Fruit fly (Drosophila melanogaster) S2 (cell line): ENCODE results near the gene rut.

Experiments
- CG8478 ChIP-seq: fragments of >200 bp; optimal IDR thresholded peaks from 2 replicates; lab custom pipeline; 2018
- CTCF ChIP-seq, 2 experiments: fragments of >200 bp; optimal IDR thresholded peaks; 2 replicates each; lab custom pipeline; 2018

DNA sequence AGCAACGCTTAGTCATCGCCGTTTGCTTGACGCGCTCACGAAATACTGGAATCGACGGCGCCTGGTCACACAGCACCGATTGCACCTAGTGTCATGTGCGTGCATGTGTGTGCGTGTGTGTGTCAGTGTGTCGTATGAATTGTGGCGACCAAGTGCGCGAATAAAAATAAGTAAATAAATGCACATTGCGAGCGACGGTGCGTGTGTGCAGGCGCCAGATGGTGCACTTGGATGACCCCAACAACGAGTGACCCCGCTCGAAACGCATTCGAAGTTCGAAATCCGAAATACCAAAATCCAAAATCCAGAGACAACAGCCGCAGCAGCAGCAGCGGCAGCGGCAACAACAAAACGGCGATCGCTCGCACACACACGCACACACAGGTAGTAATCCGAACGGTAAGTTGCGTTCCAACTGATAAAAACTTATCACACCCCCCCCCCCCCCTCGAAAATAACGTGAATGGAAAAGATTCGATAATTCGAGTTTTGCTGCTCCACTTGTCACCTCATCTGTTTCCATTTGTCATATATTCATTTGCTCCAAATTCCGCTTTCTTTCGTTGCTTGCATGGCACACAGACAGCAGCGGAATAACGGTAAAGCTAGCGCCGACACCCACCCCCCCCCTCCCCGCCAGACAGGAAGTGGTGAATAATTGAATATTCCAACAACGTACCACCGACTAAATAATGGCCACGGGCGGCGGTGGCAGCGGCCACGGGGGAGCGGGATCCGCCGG, 6.9 kb upstream of the rut start, which contains the start of gene CG14411:
- TF ChIP-seq CG8478 (no peak), CTCF (optimal IDR thresholded peaks at IDR 0.05; lab: Kevin White, UChicago) (no peak)
